Fruit fly (Drosophila melanogaster) whole organism, embryonic: ENCODE measurements around the gene dia.
A peak's percentile ranks its signal among the peaks of the same experiment; 100 is the strongest.

Experiments used
- Antp ChIP-seq: fragments of 200-800 bp; sonication (Bioruptor generic); optimal IDR thresholded peaks from 3 replicates; lab custom pipeline; 2016; ENCODE audit warnings: missing biosample characterization, missing genetic modification characterization
- Asciz ChIP-seq: fragments of 200-800 bp; sonication (Bioruptor generic); optimal IDR thresholded peaks from 2 replicates; lab custom pipeline; 2017; ENCODE audit warnings: missing biosample characterization, mild to moderate bottlenecking, missing genetic modification characterization, missing genetic modification reagents
- BtbVII ChIP-seq: fragments of 200-800 bp; sonication (Bioruptor generic); optimal IDR thresholded peaks from 3 replicates; lab custom pipeline; 2017; ENCODE audit warnings: missing biosample characterization, mild to moderate bottlenecking, missing genetic modification characterization
- CG11093 ChIP-seq: fragments of 200-800 bp; sonication (Bioruptor generic); IDR thresholded peaks from 3 replicates; pipeline ENCODE4 v1.3.6; 2022; ENCODE audit warnings: missing biosample characterization, missing genetic modification characterization
- CG1233 ChIP-seq: fragments of 200-800 bp; sonication (Bioruptor generic); optimal IDR thresholded peaks from 4 replicates; lab custom pipeline; 2018; ENCODE audit warnings: missing biosample characterization, mild to moderate bottlenecking, missing genetic modification characterization
- CG13287 ChIP-seq: fragments of 200-800 bp; sonication (Bioruptor generic); IDR thresholded peaks from 2 replicates; pipeline ENCODE4 v1.3.6; 2022; ENCODE audit warnings: missing biosample characterization, missing genetic modification characterization; ENCODE audit not compliant: partially characterized antibody
- CG13624 ChIP-seq: fragments of 200-800 bp; sonication (Bioruptor generic); optimal IDR thresholded peaks from 2 replicates; lab custom pipeline; 2016; ENCODE audit warnings: missing biosample characterization, missing genetic modification characterization
- CG15269 ChIP-seq: fragments of 200-800 bp; sonication (Bioruptor generic); optimal IDR thresholded peaks from 2 replicates; lab custom pipeline; 2018; ENCODE audit warnings: missing biosample characterization, mild to moderate bottlenecking, missing genetic modification characterization, moderate library complexity
- CG15479 ChIP-seq: fragments of 200-800 bp; sonication (Bioruptor generic); optimal IDR thresholded peaks from 3 replicates; lab custom pipeline; 2019; ENCODE audit warnings: missing biosample characterization, mild to moderate bottlenecking, missing genetic modification characterization, moderate library complexity
- CG17802 ChIP-seq: fragments of 200-800 bp; sonication (Bioruptor generic); optimal IDR thresholded peaks from 2 replicates; lab custom pipeline; 2018; ENCODE audit warnings: missing biosample characterization, mild to moderate bottlenecking, missing genetic modification characterization, moderate library complexity
- CG32767 ChIP-seq: fragments of 200-800 bp; sonication (Bioruptor generic); IDR thresholded peaks from 2 replicates; pipeline ENCODE4 v1.3.6; 2022; ENCODE audit warnings: missing biosample characterization, missing genetic modification characterization
- CG33213 ChIP-seq: fragments of 200-800 bp; sonication (Bioruptor generic); optimal IDR thresholded peaks from 3 replicates; lab custom pipeline; 2016; ENCODE audit warnings: missing biosample characterization, missing genetic modification characterization
- CG43689 ChIP-seq: fragments of 200-800 bp; sonication (Bioruptor generic); IDR thresholded peaks from 2 replicates; pipeline ENCODE4 v1.3.6; 2022; ENCODE audit warnings: missing biosample characterization, missing genetic modification characterization
- CG4617 ChIP-seq: fragments of 200-800 bp; sonication (Bioruptor generic); optimal IDR thresholded peaks from 3 replicates; lab custom pipeline; 2016; ENCODE audit warnings: missing biosample characterization, missing genetic modification characterization, borderline replicate concordance
- CG4707 ChIP-seq: fragments of 200-800 bp; sonication (Bioruptor generic); optimal IDR thresholded peaks from 2 replicates; lab custom pipeline; 2018; ENCODE audit warnings: missing biosample characterization, mild to moderate bottlenecking, missing genetic modification characterization, moderate library complexity
- CG5245 ChIP-seq: fragments of 200-800 bp; sonication (Bioruptor generic); optimal IDR thresholded peaks from 3 replicates; lab custom pipeline; 2016; ENCODE audit warnings: missing biosample characterization, missing genetic modification characterization
- CG6254 ChIP-seq: fragments of 200-800 bp; sonication (Bioruptor generic); optimal IDR thresholded peaks from 3 replicates; lab custom pipeline; 2017; ENCODE audit warnings: mild to moderate bottlenecking, missing biosample characterization, missing genetic modification reagents, missing genetic modification characterization
- CG6272 ChIP-seq: fragments of 200-800 bp; sonication (Bioruptor generic); IDR thresholded peaks from 2 replicates; pipeline ENCODE4 v1.3.6; 2022; ENCODE audit warnings: missing biosample characterization, missing genetic modification characterization
- CG8478 ChIP-seq: fragments of >200 bp; optimal IDR thresholded peaks from 2 replicates; lab custom pipeline; 2018
- CG9727 ChIP-seq: fragments of 200-800 bp; sonication (Bioruptor generic); optimal IDR thresholded peaks from 3 replicates; lab custom pipeline; 2017; ENCODE audit warnings: missing biosample characterization, mild to moderate bottlenecking, missing genetic modification characterization
- CG9817 ChIP-seq: fragments of 200-800 bp; sonication (Bioruptor generic); optimal IDR thresholded peaks from 2 replicates; lab custom pipeline; 2018; ENCODE audit warnings: missing biosample characterization, mild to moderate bottlenecking, missing genetic modification characterization, moderate library complexity
- Dbx ChIP-seq: fragments of 200-800 bp; sonication (Bioruptor generic); IDR thresholded peaks from 3 replicates; pipeline ENCODE4 v1.3.6; 2022; ENCODE audit warnings: missing biosample characterization, missing genetic modification characterization
- Dip2 ChIP-seq: fragments of 200-800 bp; sonication (Bioruptor generic); IDR thresholded peaks from 2 replicates; pipeline ENCODE4 v1.3.6; 2022; ENCODE audit warnings: missing biosample characterization, missing genetic modification characterization
- Dref ChIP-seq: fragments of 200-800 bp; sonication (Bioruptor generic); IDR thresholded peaks from 2 replicates; pipeline ENCODE4 v1.3.6; 2022; ENCODE audit warnings: missing biosample characterization, missing genetic modification characterization
- Fer3 ChIP-seq: fragments of 200-800 bp; sonication (Bioruptor generic); optimal IDR thresholded peaks from 2 replicates; lab custom pipeline; 2018; ENCODE audit warnings: missing biosample characterization, mild to moderate bottlenecking, missing genetic modification characterization, moderate library complexity
- H2.0 ChIP-seq: fragments of 200-800 bp; sonication (Bioruptor generic); IDR thresholded peaks from 2 replicates; pipeline ENCODE4 v1.3.6; 2022; ENCODE audit warnings: missing biosample characterization, missing genetic modification characterization
- HmgD ChIP-seq: fragments of 200-800 bp; sonication (Bioruptor generic); optimal IDR thresholded peaks from 3 replicates; lab custom pipeline; 2016; ENCODE audit warnings: missing biosample characterization, missing genetic modification characterization
- Med ChIP-seq: fragments of 200-800 bp; sonication (Bioruptor generic); peaks from one replicate; lab custom pipeline; 2016; ENCODE audit warnings: missing biosample characterization, missing genetic modification characterization, mild to moderate bottlenecking, inconsistent platforms, moderate library complexity
- NFAT ChIP-seq: fragments of 200-800 bp; sonication (Bioruptor generic); IDR thresholded peaks from 2 replicates; pipeline ENCODE4 v1.3.6; 2022; ENCODE audit warnings: missing biosample characterization, missing genetic modification characterization
- Opbp ChIP-seq: fragments of 200-800 bp; sonication (Bioruptor generic); IDR thresholded peaks from 3 replicates; pipeline ENCODE4 v1.3.6; 2022; ENCODE audit warnings: missing biosample characterization, missing genetic modification characterization; ENCODE audit not compliant: partially characterized antibody
- Side ChIP-seq: fragments of 200-800 bp; sonication (Bioruptor generic); optimal IDR thresholded peaks from 2 replicates; lab custom pipeline; 2016; ENCODE audit warnings: missing biosample characterization, missing genetic modification characterization
- al ChIP-seq: fragments of 200-800 bp; sonication (Bioruptor generic); IDR thresholded peaks from 2 replicates; pipeline ENCODE4 v1.3.6; 2022; ENCODE audit warnings: missing biosample characterization, missing genetic modification characterization
- ara ChIP-seq: fragments of 200-800 bp; sonication (Bioruptor generic); IDR thresholded peaks from 2 replicates; pipeline ENCODE4 v1.3.6; 2022; ENCODE audit warnings: missing biosample characterization, missing genetic modification characterization
- bbx ChIP-seq: fragments of 200-800 bp; sonication (Bioruptor generic); IDR thresholded peaks from 2 replicates; pipeline ENCODE4 v1.3.6; 2022; ENCODE audit warnings: missing biosample characterization, missing genetic modification characterization; ENCODE audit not compliant: partially characterized antibody
- dimm ChIP-seq: fragments of 200-800 bp; sonication (Bioruptor generic); IDR thresholded peaks from 2 replicates; pipeline ENCODE4 v1.3.6; 2022; ENCODE audit warnings: missing biosample characterization, missing genetic modification characterization
- disco-r ChIP-seq: fragments of 200-800 bp; sonication (Bioruptor generic); optimal IDR thresholded peaks from 2 replicates; lab custom pipeline; 2016; ENCODE audit warnings: missing biosample characterization, missing genetic modification characterization
- ftz-f1 ChIP-seq: fragments of 200-800 bp; sonication (Bioruptor generic); optimal IDR thresholded peaks from 2 replicates; lab custom pipeline; 2016; ENCODE audit warnings: missing biosample characterization, missing genetic modification characterization
- gcm ChIP-seq: fragments of 200-800 bp; sonication (Bioruptor generic); optimal IDR thresholded peaks from 2 replicates; lab custom pipeline; 2019; ENCODE audit warnings: missing biosample characterization, mild to moderate bottlenecking, missing genetic modification characterization, moderate library complexity
- gcm2 ChIP-seq: fragments of 200-800 bp; sonication (Bioruptor generic); optimal IDR thresholded peaks from 2 replicates; lab custom pipeline; 2016; ENCODE audit warnings: missing biosample characterization, missing genetic modification characterization
- grau ChIP-seq: fragments of 200-800 bp; optimal IDR thresholded peaks from 3 replicates; lab custom pipeline; 2019; ENCODE audit warnings: missing biosample characterization, mild to moderate bottlenecking, missing genetic modification characterization, moderate library complexity
- kah ChIP-seq: fragments of 200-800 bp; sonication (Bioruptor generic); optimal IDR thresholded peaks from 2 replicates; lab custom pipeline; 2018; ENCODE audit warnings: missing biosample characterization, mild to moderate bottlenecking, missing genetic modification characterization
- kni ChIP-seq: fragments of 200-800 bp; sonication (Bioruptor generic); optimal IDR thresholded peaks from 3 replicates; lab custom pipeline; 2017; ENCODE audit warnings: mild to moderate bottlenecking, missing biosample characterization, missing genetic modification reagents, missing genetic modification characterization
- luna ChIP-seq: fragments of 200-800 bp; sonication (Bioruptor generic); optimal IDR thresholded peaks from 2 replicates; lab custom pipeline; 2016; ENCODE audit warnings: missing biosample characterization, missing genetic modification characterization
- mld ChIP-seq: fragments of 200-800 bp; sonication (Bioruptor generic); IDR thresholded peaks from 3 replicates; pipeline ENCODE4 v1.3.6; 2022; ENCODE audit warnings: missing biosample characterization, missing genetic modification characterization; ENCODE audit not compliant: partially characterized antibody
- nerfin-1 ChIP-seq: fragments of 200-800 bp; sonication (Bioruptor generic); optimal IDR thresholded peaks from 3 replicates; lab custom pipeline; 2019; ENCODE audit warnings: missing biosample characterization, mild to moderate bottlenecking, missing genetic modification characterization, moderate library complexity
- pb ChIP-seq: fragments of 200-800 bp; sonication (Bioruptor generic); optimal IDR thresholded peaks from 3 replicates; lab custom pipeline; 2016; ENCODE audit warnings: missing biosample characterization, missing genetic modification characterization
- pnt ChIP-seq: fragments of 200-800 bp; sonication (Bioruptor generic); optimal IDR thresholded peaks from 3 replicates; lab custom pipeline; 2016; ENCODE audit warnings: missing biosample characterization, missing genetic modification characterization
- sd ChIP-seq: fragments of 200-800 bp; sonication (Bioruptor generic); optimal IDR thresholded peaks from 3 replicates; lab custom pipeline; 2018; ENCODE audit warnings: missing biosample characterization, mild to moderate bottlenecking, missing genetic modification characterization, moderate library complexity
- sna ChIP-seq: fragments of 200-800 bp; sonication (Bioruptor generic); IDR thresholded peaks from 2 replicates; pipeline ENCODE4 v1.3.6; 2022; ENCODE audit warnings: missing biosample characterization, missing genetic modification characterization; ENCODE audit not compliant: partially characterized antibody
- toy ChIP-seq: fragments of 200-800 bp; sonication (Bioruptor generic); IDR thresholded peaks from 2 replicates; pipeline ENCODE4 v1.3.6; 2022; ENCODE audit warnings: missing biosample characterization, missing genetic modification characterization
- unpg ChIP-seq: fragments of 200-800 bp; sonication (Bioruptor generic); optimal IDR thresholded peaks from 3 replicates; lab custom pipeline; 2018; ENCODE audit warnings: missing biosample characterization, mild to moderate bottlenecking, missing genetic modification characterization, moderate library complexity
- zfh2 ChIP-seq: fragments of 200-800 bp; sonication (Bioruptor generic); optimal IDR thresholded peaks from 2 replicates; lab custom pipeline; 2016; ENCODE audit warnings: missing biosample characterization, missing genetic modification characterization

Gene dia

DNA sequence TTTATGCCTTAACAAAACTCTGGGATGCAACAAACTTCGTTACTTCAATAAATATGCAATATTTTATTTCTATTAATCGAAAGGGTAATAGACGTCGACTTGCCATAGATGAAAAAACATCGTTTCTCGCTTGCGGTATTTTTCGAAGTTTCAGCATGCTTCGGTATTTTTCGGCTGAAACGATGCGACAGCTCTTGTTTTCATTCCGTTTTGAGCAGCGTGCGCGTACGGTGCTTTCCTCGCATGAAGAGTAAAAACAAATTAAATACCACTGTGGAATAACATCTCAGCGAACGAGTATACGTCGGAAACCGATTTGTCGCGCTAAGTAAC is 39.5 kb downstream of the dia start, which contains the start of gene CG9328 (continued):
- TF ChIP-seq kni (GFP tag; lab: Kevin White, UChicago) (no peak), ara (GFP tag; lab: Robert Waterston, UW) (peak; percentile 25; the same call in 1 of the 2 replicates), CG6272 (GFP tag; lab: Robert Waterston, UW) (no peak), H2.0 (GFP tag; lab: Robert Waterston, UW) (no peak), CG11093 (no peak), al (GFP tag; lab: Robert Waterston, UW) (no peak), dimm (no peak), sna (GFP tag; lab: Robert Waterston, UW) (peak; percentile 16; the same call in 1 of the 2 replicates), CG4617 (no peak), disco-r (GFP tag; lab: Kevin White, UChicago) (no peak), Dbx (GFP tag; lab: Robert Waterston, UW) (peak; percentile 63; the same call in 2 of the 3 replicates), CG43689 (no peak), CG1233 (GFP tag; lab: Kevin White, UChicago) (no peak), kah (GFP tag; lab: Kevin White, UChicago) (peak; percentile 39), sd (tag; lab: Kevin White, UChicago) (peak; percentile 55), BtbVII (no peak), HmgD (GFP tag; lab: Kevin White, UChicago) (no peak), Side (GFP tag; lab: Kevin White, UChicago) (peak; percentile 27), ftz-f1 (GFP tag; lab: Kevin White, UChicago) (peak; percentile 53), bbx (GFP tag; lab: Robert Waterston, UW) (peak; percentile 78), CG4707 (GFP tag; lab: Kevin White, UChicago) (peak; percentile 39), Fer3 (tag; lab: Kevin White, UChicago) (peak; percentile 32), unpg (peak; percentile 46), nerfin-1 (peak; percentile 69), CG15269 (peak; percentile 48), gcm2 (GFP tag; lab: Kevin White, UChicago) (no peak), CG17802 (tag; lab: Kevin White, UChicago) (no peak), zfh2 (GFP tag; lab: Kevin White, UChicago) (no peak), grau (peak; percentile 45), pnt (GFP tag; lab: Kevin White, UChicago) (no peak), CG33213 (GFP tag; lab: Kevin White, UChicago) (peak; percentile 44), CG15479 (GFP tag; lab: Kevin White, UChicago) (no peak), CG13624 (GFP tag; lab: Kevin White, UChicago) (no peak), CG5245 (GFP tag; lab: Kevin White, UChicago) (peak; percentile 21), CG13287 (GFP tag; lab: Robert Waterston, UW) (peak; percentile 41), CG9727 (GFP tag; lab: Kevin White, UChicago) (peak; percentile 34), luna (GFP tag; lab: Kevin White, UChicago) (no peak), CG8478 (lab: Kevin White, UChicago) (no peak), Dref (GFP tag; lab: Robert Waterston, UW) (no peak), CG6254 (GFP tag; lab: Kevin White, UChicago) (no peak), Med (GFP tag; lab: Kevin White, UChicago) (peak; percentile 91), pb (GFP tag; lab: Kevin White, UChicago) (no peak), CG9817 (tag; lab: Kevin White, UChicago) (no peak), Dip2 (GFP tag; lab: Robert Waterston, UW) (no peak), toy (GFP tag; lab: Robert Waterston, UW) (no peak), Asciz (GFP tag; lab: Kevin White, UChicago) (no peak), Opbp (GFP tag; lab: Robert Waterston, UW) (peak; percentile 64), NFAT (GFP tag; lab: Robert Waterston, UW) (peak; percentile 56), CG32767 (GFP tag; lab: Robert Waterston, UW) (no peak), gcm (GFP tag; lab: Kevin White, UChicago) (peak; percentile 17), Antp (GFP tag; lab: Kevin White, UChicago) (no peak), mld (no peak; the same call in 2 of the 3 replicates)
